Worm (Caenorhabditis elegans) whole organism, young adult: ENCODE data around the gene C24A3.9.

Source experiments
- B0035.1 ChIP-seq: sonication (generic microtip); optimal IDR thresholded peaks from 2 replicates; lab custom pipeline; 2016; ENCODE audit warnings: missing genetic modification characterization, mild to moderate bottlenecking, missing compliant biosample characterization, missing genotype, missing genetic modification reagents
- D2030.7 ChIP-seq: fragments of 200-800 bp; sonication (Bioruptor generic); IDR thresholded peaks from 2 replicates; pipeline ENCODE4 v1.3.6; 2022; ENCODE audit warnings: missing genetic modification reagents, missing genetic modification characterization, missing compliant biosample characterization
- F10E7.11 ChIP-seq: sonication (generic microtip); optimal IDR thresholded peaks from 2 replicates; lab custom pipeline; 2017; ENCODE audit warnings: mild to moderate bottlenecking, missing genetic modification characterization, moderate library complexity, missing compliant biosample characterization
- F23B12.7 ChIP-seq: sonication (generic microtip); optimal IDR thresholded peaks from 2 replicates; lab custom pipeline; 2017; ENCODE audit warnings: missing genetic modification characterization, mild to moderate bottlenecking, missing compliant biosample characterization, antibody characterized with exemption, moderate library complexity; ENCODE audit not compliant: insufficient read depth
- F33H1.4 ChIP-seq: fragments of 200-800 bp; sonication (Bioruptor generic); IDR thresholded peaks from 2 replicates; pipeline ENCODE4 v1.3.6; 2022; ENCODE audit warnings: missing genetic modification reagents, missing genetic modification characterization, missing compliant biosample characterization
- F52B5.7 ChIP-seq: sonication (generic microtip); optimal IDR thresholded peaks from 2 replicates; lab custom pipeline; 2016; ENCODE audit warnings: mild to moderate bottlenecking, missing genetic modification characterization, missing compliant biosample characterization
- F55B11.4 ChIP-seq: sonication (generic microtip); optimal IDR thresholded peaks from 2 replicates; lab custom pipeline; 2016; ENCODE audit warnings: missing compliant biosample characterization, missing genetic modification characterization, borderline replicate concordance; ENCODE audit not compliant: insufficient read depth
- K11D2.4 ChIP-seq: fragments of 200-800 bp; sonication (Bioruptor generic); IDR thresholded peaks from 2 replicates; pipeline ENCODE4 v1.3.6; 2022; ENCODE audit warnings: missing genetic modification reagents, missing genetic modification characterization, missing compliant biosample characterization
- T07F8.4 ChIP-seq: sonication (generic microtip); optimal IDR thresholded peaks from 2 replicates; lab custom pipeline; 2016; ENCODE audit warnings: mild to moderate bottlenecking, missing genetic modification characterization, moderate library complexity, missing compliant biosample characterization
- T26A5.8 ChIP-seq: sonication (generic microtip); optimal IDR thresholded peaks from 2 replicates; lab custom pipeline; 2016; ENCODE audit warnings: missing genetic modification characterization, missing compliant biosample characterization
- Y56A3A.18 ChIP-seq: fragments of 200-800 bp; sonication (Bioruptor generic); IDR thresholded peaks from 2 replicates; pipeline ENCODE4 v1.3.6; 2022; ENCODE audit warnings: missing genetic modification reagents, missing genetic modification characterization, missing compliant biosample characterization
- Y79H2A.3 ChIP-seq: fragments of 200-800 bp; sonication (Bioruptor generic); conservative IDR thresholded peaks from 2 replicates; pipeline ENCODE4 v1.3.6; 2022; ENCODE audit warnings: missing genetic modification reagents, missing genetic modification characterization, missing compliant biosample characterization
- ama-1 ChIP-seq, 3 experiments: fragments of 150-350 bp in 1 of 3; sonication (generic microtip) in 2 of 3; optimal IDR thresholded peaks; 2 replicates each; lab custom pipeline; 2014 to 2018; ENCODE audit warnings: missing biosample characterization in 2 of 3, missing genetic modification characterization in 2 of 3, missing genetic modification reagents in 2 of 3
- aptf-3 ChIP-seq: fragments of 200-800 bp; sonication (Bioruptor generic); IDR thresholded peaks from 2 replicates; pipeline ENCODE4 v1.3.6; 2022; ENCODE audit warnings: missing genetic modification characterization, missing compliant biosample characterization
- athp-1 ChIP-seq: sonication (generic microtip); optimal IDR thresholded peaks from 2 replicates; lab custom pipeline; 2017; ENCODE audit warnings: mild to moderate bottlenecking, missing genetic modification characterization, missing compliant biosample characterization
- bed-1 ChIP-seq: fragments of 200-800 bp; sonication (Bioruptor generic); IDR thresholded peaks from 2 replicates; pipeline ENCODE4 v1.3.6; 2022; ENCODE audit warnings: missing genetic modification reagents, missing genetic modification characterization, missing compliant biosample characterization
- ccch-3 ChIP-seq: fragments of 200-800 bp; sonication (Bioruptor generic); optimal IDR thresholded peaks from 2 replicates; lab custom pipeline; 2018; ENCODE audit warnings: mild to moderate bottlenecking, missing genetic modification characterization, missing compliant biosample characterization
- ceh-58 ChIP-seq: fragments of 200-800 bp; sonication (Bioruptor generic); IDR thresholded peaks from 2 replicates; pipeline ENCODE4 v1.3.6; 2022; ENCODE audit warnings: missing genetic modification characterization, missing compliant biosample characterization
- die-1 ChIP-seq: sonication (generic microtip); optimal IDR thresholded peaks from 2 replicates; lab custom pipeline; 2016; ENCODE audit warnings: missing genotype, mild to moderate bottlenecking, missing genetic modification characterization, missing compliant biosample characterization
- efl-1 ChIP-seq: fragments of 150-350 bp; optimal IDR thresholded peaks from 2 replicates; lab custom pipeline; 2014; ENCODE audit warnings: missing biosample characterization, missing genetic modification reagents, missing genetic modification characterization
- egl-18 ChIP-seq: fragments of 200-800 bp; sonication (Bioruptor generic); IDR thresholded peaks from 2 replicates; pipeline ENCODE4 v1.3.6; 2022; ENCODE audit warnings: missing genetic modification reagents, missing genetic modification characterization, missing compliant biosample characterization
- ekl-4 ChIP-seq: fragments of 200-800 bp; sonication (Bioruptor generic); IDR thresholded peaks from 2 replicates; pipeline ENCODE4 v1.3.6; 2022; ENCODE audit warnings: missing genetic modification reagents, missing genetic modification characterization, missing compliant biosample characterization
- fkh-3 ChIP-seq: sonication (generic microtip); optimal IDR thresholded peaks from 2 replicates; lab custom pipeline; 2016; ENCODE audit warnings: mild to moderate bottlenecking, missing genetic modification characterization, missing compliant biosample characterization
- hmg-20 ChIP-seq: fragments of 200-800 bp; sonication (Bioruptor generic); IDR thresholded peaks from 2 replicates; pipeline ENCODE4 v1.3.6; 2022; ENCODE audit warnings: missing genetic modification reagents, missing genetic modification characterization, missing compliant biosample characterization
- let-526 ChIP-seq: fragments of 200-800 bp; sonication (Bioruptor generic); IDR thresholded peaks from 2 replicates; pipeline ENCODE4 v1.3.6; 2022; ENCODE audit warnings: missing genetic modification reagents, missing genetic modification characterization, missing compliant biosample characterization
- let-607 ChIP-seq, 2 experiments: fragments of 200-800 bp in 1 of 2; sonication (Bioruptor generic) in 1 of 2; sonication (generic microtip) in 1 of 2; optimal IDR thresholded peaks; 2 replicates each; lab custom pipeline; 2016 to 2018; ENCODE audit warnings: mild to moderate bottlenecking in 2 of 2, missing compliant biosample characterization in 2 of 2, missing genetic modification characterization in 2 of 2, moderate library complexity in 2 of 2, missing genotype in 1 of 2
- lin-54 ChIP-seq: fragments of 200-800 bp; sonication (Bioruptor generic); optimal IDR thresholded peaks from 2 replicates; lab custom pipeline; 2018; ENCODE audit warnings: mild to moderate bottlenecking, missing genetic modification characterization, missing compliant biosample characterization
- madf-10 ChIP-seq: sonication (generic microtip); optimal IDR thresholded peaks from 2 replicates; lab custom pipeline; 2016; ENCODE audit warnings: mild to moderate bottlenecking, missing genetic modification characterization, missing compliant biosample characterization
- madf-8 ChIP-seq: fragments of 200-800 bp; sonication (Bioruptor generic); conservative IDR thresholded peaks from 2 replicates; pipeline ENCODE4 v1.3.6; 2022; ENCODE audit warnings: missing genetic modification reagents, missing genetic modification characterization, missing compliant biosample characterization
- mcd-1 ChIP-seq: fragments of 200-800 bp; sonication (Bioruptor generic); IDR thresholded peaks from 2 replicates; pipeline ENCODE4 v1.3.6; 2022; ENCODE audit warnings: missing genetic modification reagents, missing genetic modification characterization, missing compliant biosample characterization
- mes-4 ChIP-seq: sonication (generic microtip); optimal IDR thresholded peaks from 2 replicates; lab custom pipeline; 2016; ENCODE audit warnings: missing genotype, missing genetic modification characterization, missing compliant biosample characterization
- nfyb-1 ChIP-seq: fragments of 200-800 bp; sonication (Bioruptor generic); IDR thresholded peaks from 2 replicates; pipeline ENCODE4 v1.3.6; 2022; ENCODE audit warnings: missing genetic modification reagents, missing genetic modification characterization, missing compliant biosample characterization
- nhr-120 ChIP-seq: fragments of 200-800 bp; sonication (Bioruptor generic); IDR thresholded peaks from 2 replicates; pipeline ENCODE4 v1.3.6; 2022; ENCODE audit warnings: missing genetic modification characterization, missing compliant biosample characterization
- nhr-179 ChIP-seq: sonication (generic microtip); optimal IDR thresholded peaks from 2 replicates; lab custom pipeline; 2016; ENCODE audit warnings: mild to moderate bottlenecking, missing genetic modification characterization, missing compliant biosample characterization
- pbrm-1 ChIP-seq: fragments of 200-800 bp; sonication (Bioruptor generic); IDR thresholded peaks from 2 replicates; pipeline ENCODE4 v1.3.6; 2022; ENCODE audit warnings: missing genetic modification reagents, missing genetic modification characterization, missing compliant biosample characterization
- rec-8 ChIP-seq, 2 experiments: sonication (generic microtip); optimal IDR thresholded peaks; 2 replicates each; lab custom pipeline; 2016; ENCODE audit warnings: mild to moderate bottlenecking in 2 of 2, missing genetic modification characterization in 2 of 2, missing genetic modification reagents in 2 of 2, missing genotype in 2 of 2, missing biosample characterization in 1 of 2, missing compliant biosample characterization in 1 of 2, moderate library complexity in 1 of 2
- rpc-1 ChIP-seq, 2 experiments: fragments of 150-350 bp in 1 of 2; sonication (generic microtip) in 1 of 2; optimal IDR thresholded peaks; 2 replicates each; lab custom pipeline; 2014 to 2018; ENCODE audit warnings: missing biosample characterization in 1 of 2, missing genetic modification characterization in 1 of 2, missing genetic modification reagents in 1 of 2, missing genotype in 1 of 2
- sea-2 ChIP-seq: fragments of 200-800 bp; sonication (Bioruptor generic); IDR thresholded peaks from 2 replicates; pipeline ENCODE4 v1.3.6; 2022; ENCODE audit warnings: missing genetic modification characterization, missing compliant biosample characterization
- snpc-3.4 ChIP-seq: sonication (generic microtip); optimal IDR thresholded peaks from 2 replicates; lab custom pipeline; 2017; ENCODE audit warnings: missing genetic modification characterization, mild to moderate bottlenecking, missing compliant biosample characterization, antibody characterized with exemption, moderate library complexity, missing genotype, missing genetic modification reagents
- sptf-2 ChIP-seq: fragments of 200-800 bp; sonication (Bioruptor generic); optimal IDR thresholded peaks from 2 replicates; lab custom pipeline; 2018; ENCODE audit warnings: mild to moderate bottlenecking, missing genetic modification characterization, missing compliant biosample characterization
- tbp1 ChIP-seq: fragments of 200-800 bp; sonication (Bioruptor generic); optimal IDR thresholded peaks from 2 replicates; lab custom pipeline; 2018; ENCODE audit warnings: mild to moderate bottlenecking, missing genetic modification characterization, missing compliant biosample characterization
- tlf-1 ChIP-seq: fragments of 200-800 bp; sonication (Bioruptor generic); optimal IDR thresholded peaks from 2 replicates; lab custom pipeline; 2018; ENCODE audit warnings: mild to moderate bottlenecking, missing genetic modification characterization, missing compliant biosample characterization
- unc-130 ChIP-seq: sonication (generic microtip); optimal IDR thresholded peaks from 2 replicates; lab custom pipeline; 2016; ENCODE audit warnings: missing genetic modification reagents, missing genetic modification characterization, missing compliant biosample characterization
- unc-62 ChIP-seq: fragments of 150-350 bp; optimal IDR thresholded peaks from 2 replicates; lab custom pipeline; 2014; ENCODE audit warnings: missing biosample characterization, missing genetic modification reagents, missing genetic modification characterization
- ztf-25 ChIP-seq: fragments of 200-800 bp; sonication (Bioruptor generic); IDR thresholded peaks from 2 replicates; pipeline ENCODE4 v1.3.6; 2022; ENCODE audit warnings: missing genetic modification reagents, missing genetic modification characterization, missing compliant biosample characterization
- ztf-26 ChIP-seq: sonication (generic microtip); optimal IDR thresholded peaks from 2 replicates; lab custom pipeline; 2017; ENCODE audit warnings: missing genetic modification characterization, missing compliant biosample characterization
- ztf-6 ChIP-seq: fragments of 200-800 bp; sonication (Bioruptor generic); IDR thresholded peaks from 2 replicates; pipeline ENCODE4 v1.3.6; 2022; ENCODE audit warnings: missing genetic modification reagents, missing genetic modification characterization, missing compliant biosample characterization

The C24A3.9 gene

ce11 chrX:9024270-9024669 is 14.0 kb upstream of the C24A3.9 start (continued):
- TF ChIP-seq pbrm-1 (GFP tag; lab: Robert Waterston, UW) (peak; percentile 78; the same call in 1 of the 2 replicates), F52B5.7 (tag; lab: Kevin White, UChicago) (no peak), let-607 (tag; optimal IDR thresholded peaks at IDR 0.05; lab: Kevin White, UChicago) (peak; percentile 47 to 50), rpc-1 (optimal IDR thresholded peaks at IDR 0.05; lab: Kevin White, UChicago) (peak; percentile 98), rpc-1 (tag; optimal IDR thresholded peaks at IDR 0.05; lab: Kevin White, UChicago) (peak; percentile 100), Y56A3A.18 (GFP tag; lab: Robert Waterston, UW) (peak; percentile 93), efl-1 (GFP tag; lab: Kevin White, UChicago) (peak; percentile 11), K11D2.4 (peak; percentile 64; the same call in 1 of the 2 replicates), nhr-179 (tag; lab: Kevin White, UChicago) (peak; percentile 60), bed-1 (GFP tag; lab: Robert Waterston, UW) (peak; percentile 80; the same call in 1 of the 2 replicates), F55B11.4 (tag; lab: Kevin White, UChicago) (no peak), sea-2 (GFP tag; lab: Robert Waterston, UW) (no peak), F10E7.11 (tag; lab: Kevin White, UChicago) (peak; percentile 11), F33H1.4 (GFP tag; lab: Robert Waterston, UW) (no peak), T07F8.4 (tag; lab: Kevin White, UChicago) (peak; percentile 86), die-1 (peak; percentile 97), snpc-3.4 (peak; percentile 32), Y79H2A.3 (0 out of 2 replicates have a peak, but pooled peaks have one; percentile 8), nfyb-1 (GFP tag; lab: Robert Waterston, UW) (peak; percentile 90), athp-1 (peak; percentile 39), let-526 (GFP tag; lab: Robert Waterston, UW) (no peak), ceh-58 (GFP tag; lab: Robert Waterston, UW) (no peak), madf-10 (tag; lab: Kevin White, UChicago) (peak; percentile 64), tlf-1 (GFP tag; lab: Kevin White, UChicago) (no peak), D2030.7 (GFP tag; lab: Robert Waterston, UW) (peak; percentile 74), nhr-120 (GFP tag; lab: Robert Waterston, UW) (no peak), unc-130 (GFP tag; lab: Kevin White, UChicago) (peak; percentile 18), sptf-2 (GFP tag; lab: Kevin White, UChicago) (peak; percentile 76), ekl-4 (peak; percentile 76; the same call in 1 of the 2 replicates), T26A5.8 (tag; lab: Kevin White, UChicago) (peak; percentile 76), ztf-6 (GFP tag; lab: Robert Waterston, UW) (0 out of 2 replicates have a peak, but pooled peaks have one; percentile 29), madf-8 (0 out of 2 replicates have a peak, but pooled peaks have one; percentile 16), unc-62 (GFP tag; lab: Kevin White, UChicago) (no peak), B0035.1 (peak; percentile 77), ztf-25 (GFP tag; lab: Robert Waterston, UW) (peak; percentile 89), ama-1 (optimal IDR thresholded peaks at IDR 0.05; lab: Kevin White, UChicago) (no peak), ama-1 (GFP tag; optimal IDR thresholded peaks at IDR 0.05; lab: Kevin White, UChicago) (peak; percentile 83 to 92), rec-8 (tag; optimal IDR thresholded peaks at IDR 0.05; lab: Kevin White, UChicago) (peak; percentile 84 to 94), lin-54 (peak; percentile 35), ztf-26 (tag; lab: Kevin White, UChicago) (peak; percentile 27), ccch-3 (GFP tag; lab: Kevin White, UChicago) (peak; percentile 41), egl-18 (GFP tag; lab: Robert Waterston, UW) (0 out of 2 replicates have a peak, but pooled peaks have one; percentile 68), F23B12.7 (tag; lab: Kevin White, UChicago) (peak; percentile 59), mcd-1 (GFP tag; lab: Robert Waterston, UW) (no peak), hmg-20 (GFP tag; lab: Robert Waterston, UW) (peak; percentile 83), mes-4 (tag; lab: Kevin White, UChicago) (peak; percentile 79), tbp1 (GFP tag; lab: Kevin White, UChicago) (peak; percentile 95), aptf-3 (GFP tag; lab: Robert Waterston, UW) (no peak), fkh-3 (tag; lab: Kevin White, UChicago) (no peak)
